Worm (Caenorhabditis elegans): ENCODE measurements around the gene oac-6.

oac-6 gene

ce11 chrV:16351757-16352156 is 49.2 kb downstream of the oac-6 start:
- TF ChIP-seq elt-3 (tag; optimal IDR thresholded peaks at IDR 0.05) (no peak), daf-12 (tag; optimal IDR thresholded peaks at IDR 0.05) (no peak), snpc-4 (tag; optimal IDR thresholded peaks at IDR 0.05) (peak; percentile 80), lsy-12 (tag; optimal IDR thresholded peaks at IDR 0.05) (no peak)

- peak; percentile 13 for TF ChIP-seq hmg-11 (tag; optimal IDR thresholded peaks at IDR 0.05)
- peak; percentile 54 for TF ChIP-seq nfya-1 (tag; optimal IDR thresholded peaks at IDR 0.05; ENCODE audit: insufficient read depth)
- TF ChIP-seq lin-15B (tag; optimal IDR thresholded peaks at IDR 0.05): peak; percentile 22
- peak; percentile 54 for TF ChIP-seq lin-39 (tag; optimal IDR thresholded peaks at IDR 0.05)
- peak; percentile 3 for TF ChIP-seq egl-5 (tag; optimal IDR thresholded peaks at IDR 0.05)
- TF ChIP-seq skn-1 (tag; optimal IDR thresholded peaks at IDR 0.05): peak; percentile 56
- peak; percentile 60 for TF ChIP-seq elt-2 (tag; optimal IDR thresholded peaks at IDR 0.05)
- no peak for TF ChIP-seq nhr-11 (tag; optimal IDR thresholded peaks at IDR 0.05)
- TF ChIP-seq sea-2 (GFP tag; optimal IDR thresholded peaks at IDR 0.05): no peak
- TF ChIP-seq ceh-9 (tag; optimal IDR thresholded peaks at IDR 0.05): no peak
- no peak for TF ChIP-seq mdl-1 (tag; optimal IDR thresholded peaks at IDR 0.05)
- TF ChIP-seq nhr-76 (tag; optimal IDR thresholded peaks at IDR 0.05): no peak
- peak; percentile 58 for TF ChIP-seq pqm-1 (tag; optimal IDR thresholded peaks at IDR 0.05)
- no peak for TF ChIP-seq ztf-4 (tag; optimal IDR thresholded peaks at IDR 0.05)
- TF ChIP-seq pha-4 (tag; optimal IDR thresholded peaks at IDR 0.05): peak; percentile 69
- TF ChIP-seq eor-1 (tag; optimal IDR thresholded peaks at IDR 0.05): no peak
- no peak for TF ChIP-seq tbx-2 (tag; optimal IDR thresholded peaks at IDR 0.05)
These were observed 49.8 kb downstream of the oac-6 start for ce11 chrV:16352282-16352681.

- TF ChIP-seq pha-4 (tag; optimal IDR thresholded peaks at IDR 0.05) (peak; percentile 6), aly-2 (tag; optimal IDR thresholded peaks at IDR 0.05) (no peak), lsy-12 (tag; optimal IDR thresholded peaks at IDR 0.05) (no peak)
These were observed 52.2 kb downstream of the oac-6 start for ce11 chrV:16354675-16355074.
